Worm (Caenorhabditis elegans) whole organism, L2 larva: ENCODE data around the gene C45E5.1.

Experiments used
- C34F6.9 ChIP-seq: fragments of 150-350 bp; optimal IDR thresholded peaks from 2 replicates; lab custom pipeline; 2014; ENCODE audit warnings: missing biosample characterization, missing genetic modification characterization
- F13H6.1 ChIP-seq: sonication (generic microtip); optimal IDR thresholded peaks from 2 replicates; lab custom pipeline; 2016; ENCODE audit warnings: missing genetic modification characterization, missing compliant biosample characterization
- Y55F3AM.14 ChIP-seq: fragments of 200-800 bp; sonication (Bioruptor generic); optimal IDR thresholded peaks from 2 replicates; lab custom pipeline; 2018; ENCODE audit warnings: mild to moderate bottlenecking, missing genetic modification characterization, missing compliant biosample characterization
- aly-2 ChIP-seq: fragments of 150-350 bp; optimal IDR thresholded peaks from 2 replicates; lab custom pipeline; 2014; ENCODE audit warnings: missing biosample characterization, missing genetic modification characterization
- ama-1 ChIP-seq: fragments of 150-350 bp; optimal IDR thresholded peaks from 2 replicates; lab custom pipeline; 2018; ENCODE audit warnings: inconsistent platforms
- blmp-1 ChIP-seq: sonication (generic microtip); optimal IDR thresholded peaks from 2 replicates; lab custom pipeline; 2017; ENCODE audit warnings: missing genetic modification characterization, mild to moderate bottlenecking, missing compliant biosample characterization, antibody characterized with exemption, moderate library complexity; ENCODE audit not compliant: insufficient read depth
- ceh-16 ChIP-seq: fragments of 150-350 bp; optimal IDR thresholded peaks from 2 replicates; lab custom pipeline; 2014; ENCODE audit warnings: missing biosample characterization, missing genetic modification characterization
- ceh-82 ChIP-seq: fragments of 150-350 bp; optimal IDR thresholded peaks from 2 replicates; lab custom pipeline; 2014; ENCODE audit warnings: missing biosample characterization, missing genetic modification characterization
- crh-2 ChIP-seq: sonication (generic microtip); optimal IDR thresholded peaks from 2 replicates; lab custom pipeline; 2017; ENCODE audit warnings: missing biosample characterization, missing genetic modification characterization
- dmd-4 ChIP-seq: sonication (generic microtip); optimal IDR thresholded peaks from 2 replicates; lab custom pipeline; 2017; ENCODE audit warnings: missing biosample characterization, missing genetic modification characterization
- egl-27 ChIP-seq: sonication (generic microtip); optimal IDR thresholded peaks from 3 replicates; lab custom pipeline; 2017; ENCODE audit warnings: missing biosample characterization, missing genetic modification reagents, missing genetic modification characterization
- elt-1 ChIP-seq: fragments of 150-350 bp; optimal IDR thresholded peaks from 2 replicates; lab custom pipeline; 2014; ENCODE audit warnings: missing biosample characterization, missing genetic modification characterization
- fos-1 ChIP-seq: fragments of 150-350 bp; optimal IDR thresholded peaks from 2 replicates; lab custom pipeline; 2014; ENCODE audit warnings: missing biosample characterization, missing genetic modification characterization
- gmeb-1 ChIP-seq: fragments of 150-350 bp; optimal IDR thresholded peaks from 2 replicates; lab custom pipeline; 2014; ENCODE audit warnings: missing biosample characterization, missing genetic modification characterization
- lin-13 ChIP-seq: fragments of 150-350 bp; optimal IDR thresholded peaks from 2 replicates; lab custom pipeline; 2014; ENCODE audit warnings: missing biosample characterization, missing genetic modification reagents, missing genetic modification characterization
- lin-39 ChIP-seq: fragments of 150-350 bp; optimal IDR thresholded peaks from 2 replicates; lab custom pipeline; 2014; ENCODE audit warnings: missing biosample characterization, missing genetic modification reagents, missing genetic modification characterization
- lsy-2 ChIP-seq, 2 experiments: fragments of 150-350 bp in 1 of 2; sonication (generic microtip) in 1 of 2; optimal IDR thresholded peaks; 2 replicates each; lab custom pipeline; 2014 to 2017; ENCODE audit warnings: missing biosample characterization in 2 of 2, missing genetic modification characterization in 2 of 2
- mab-5 ChIP-seq: fragments of 150-350 bp; optimal IDR thresholded peaks from 2 replicates; lab custom pipeline; 2014; ENCODE audit warnings: missing biosample characterization, missing genetic modification characterization
- mbf-1 ChIP-seq: sonication (generic microtip); optimal IDR thresholded peaks from 2 replicates; lab custom pipeline; 2017; ENCODE audit warnings: missing biosample characterization, missing genetic modification characterization
- mdl-1 ChIP-seq, 2 experiments: fragments of 150-350 bp in 1 of 2; sonication (generic microtip) in 1 of 2; optimal IDR thresholded peaks; 2 replicates each; lab custom pipeline; 2017; ENCODE audit warnings: missing biosample characterization in 2 of 2, missing genetic modification characterization in 2 of 2
- nhr-10 ChIP-seq: sonication (generic microtip); optimal IDR thresholded peaks from 2 replicates; lab custom pipeline; 2017; ENCODE audit warnings: missing biosample characterization, missing genetic modification characterization
- nhr-11 ChIP-seq: fragments of 150-350 bp; optimal IDR thresholded peaks from 2 replicates; lab custom pipeline; 2014; ENCODE audit warnings: missing biosample characterization, missing genetic modification characterization
- nhr-12 ChIP-seq: fragments of 150-350 bp; optimal IDR thresholded peaks from 2 replicates; lab custom pipeline; 2014; ENCODE audit warnings: missing biosample characterization, missing genetic modification characterization
- nhr-129 ChIP-seq: fragments of 150-350 bp; optimal IDR thresholded peaks from 2 replicates; lab custom pipeline; 2014; ENCODE audit warnings: missing biosample characterization, missing genetic modification characterization
- nhr-21 ChIP-seq: fragments of 150-350 bp; optimal IDR thresholded peaks from 2 replicates; lab custom pipeline; 2014; ENCODE audit warnings: missing biosample characterization, missing genetic modification characterization
- nhr-23 ChIP-seq: fragments of 150-350 bp; optimal IDR thresholded peaks from 2 replicates; lab custom pipeline; 2014; ENCODE audit warnings: missing biosample characterization, missing genetic modification reagents, missing genetic modification characterization
- nhr-25 ChIP-seq: fragments of 150-350 bp; sonication (generic microtip); optimal IDR thresholded peaks from 3 replicates; lab custom pipeline; 2014; ENCODE audit warnings: missing biosample characterization, missing genetic modification characterization
- nhr-6 ChIP-seq: fragments of 150-350 bp; optimal IDR thresholded peaks from 2 replicates; lab custom pipeline; 2014; ENCODE audit warnings: missing biosample characterization, missing genetic modification characterization
- nhr-77 ChIP-seq: fragments of 150-350 bp; optimal IDR thresholded peaks from 2 replicates; lab custom pipeline; 2014; ENCODE audit warnings: missing biosample characterization, missing genetic modification characterization
- sem-4 ChIP-seq: fragments of 150-350 bp; optimal IDR thresholded peaks from 2 replicates; lab custom pipeline; 2014; ENCODE audit warnings: missing biosample characterization, missing genetic modification reagents, missing genetic modification characterization
- sma-3 ChIP-seq: sonication (generic microtip); optimal IDR thresholded peaks from 2 replicates; lab custom pipeline; 2016; ENCODE audit warnings: missing genetic modification reagents, missing genetic modification characterization, missing compliant biosample characterization
- sma-9 ChIP-seq, 2 experiments: fragments of 150-350 bp in 1 of 2; sonication (generic microtip) in 1 of 2; optimal IDR thresholded peaks; 2 replicates each; lab custom pipeline; 2014 to 2016; ENCODE audit warnings: missing genetic modification characterization in 2 of 2, mild to moderate bottlenecking in 1 of 2, missing biosample characterization in 1 of 2, missing compliant biosample characterization in 1 of 2, missing genetic modification reagents in 1 of 2, moderate library complexity in 1 of 2
- snpc-4 ChIP-seq: fragments of 150-350 bp; optimal IDR thresholded peaks from 2 replicates; lab custom pipeline; 2014; ENCODE audit warnings: missing biosample characterization, missing genetic modification characterization
- unc-55 ChIP-seq: fragments of 150-350 bp; sonication (generic microtip); optimal IDR thresholded peaks from 3 replicates; lab custom pipeline; 2014; ENCODE audit warnings: missing biosample characterization, missing genetic modification reagents, missing genetic modification characterization
- unc-62 ChIP-seq: fragments of 150-350 bp; optimal IDR thresholded peaks from 2 replicates; lab custom pipeline; 2014; ENCODE audit warnings: missing biosample characterization, missing genetic modification reagents, missing genetic modification characterization
- zag-1 ChIP-seq: fragments of 150-350 bp; optimal IDR thresholded peaks from 2 replicates; lab custom pipeline; 2014; ENCODE audit warnings: missing biosample characterization, missing genetic modification characterization
- ztf-11 ChIP-seq: sonication (generic microtip); optimal IDR thresholded peaks from 2 replicates; lab custom pipeline; 2017; ENCODE audit warnings: missing biosample characterization, missing genetic modification characterization
- ztf-4 ChIP-seq: fragments of 150-350 bp; optimal IDR thresholded peaks from 2 replicates; lab custom pipeline; 2014; ENCODE audit warnings: missing biosample characterization, missing genetic modification characterization

C45E5.1 gene

ce11 chrIV:5749874-5750273 lies 5.7 kb downstream of the C45E5.1 start (continued):
- TF ChIP-seq nhr-129 (tag; lab: Kevin White, UChicago) (peak; percentile 15), C34F6.9 (tag; lab: Kevin White, UChicago) (no peak), blmp-1 (tag; lab: Kevin White, UChicago) (no peak), sma-3 (GFP tag; lab: Kevin White, UChicago) (peak; percentile 11), ceh-16 (tag; lab: Kevin White, UChicago) (peak; percentile 37), ama-1 (lab: Kevin White, UChicago) (no peak), mbf-1 (no peak)

- TF ChIP-seq nhr-11 (no peak), lsy-2 (tag; optimal IDR thresholded peaks at IDR 0.05; lab: Kevin White, UChicago) (no peak), lin-39 (tag; lab: Kevin White, UChicago) (no peak), sem-4 (no peak), aly-2 (tag; lab: Kevin White, UChicago) (no peak), nhr-21 (no peak), C34F6.9 (tag; lab: Kevin White, UChicago) (no peak)
- TF ChIP-seq, all 48 proteins: peak for 0
Observed at ce11 chrIV:5751997-5752396, 7.8 kb downstream of the C45E5.1 start.

- TF ChIP-seq nhr-11 (no peak), nhr-25 (tag; lab: Kevin White, UChicago) (peak; percentile 57), nhr-77 (tag; lab: Kevin White, UChicago) (no peak), nhr-23 (tag; lab: Kevin White, UChicago) (no peak)
Observed at ce11 chrIV:5752704-5753103, 8.5 kb downstream of the C45E5.1 start.

ce11 chrIV:5753253-5753652 lies 9.1 kb downstream of the C45E5.1 start:
- TF ChIP-seq mab-5 (tag; lab: Kevin White, UChicago) (no peak), zag-1 (no peak), mdl-1 (tag; optimal IDR thresholded peaks at IDR 0.05; lab: Kevin White, UChicago) (peak; percentile 17 to 76), lin-39 (tag; lab: Kevin White, UChicago) (no peak), ztf-11 (no peak), sma-9 (GFP tag; optimal IDR thresholded peaks at IDR 0.05; lab: Kevin White, UChicago) (peak; percentile 69), sma-9 (tag; optimal IDR thresholded peaks at IDR 0.05; lab: Kevin White, UChicago) (no peak), C34F6.9 (tag; lab: Kevin White, UChicago) (peak; percentile 47), F13H6.1 (peak; percentile 80), lsy-2 (tag; optimal IDR thresholded peaks at IDR 0.05; lab: Kevin White, UChicago) (peak in 1 of 2 experiments; percentile 45), sma-3 (GFP tag; lab: Kevin White, UChicago) (no peak), unc-62 (GFP tag; lab: Kevin White, UChicago) (no peak), nhr-129 (tag; lab: Kevin White, UChicago) (peak; percentile 73), egl-27 (tag; lab: Kevin White, UChicago) (peak; percentile 46), elt-1 (tag; lab: Kevin White, UChicago) (no peak)

- peak; percentile 91 for TF ChIP-seq sem-4
- TF ChIP-seq ztf-11: no peak
- peak; percentile 79 for TF ChIP-seq unc-55
- TF ChIP-seq fos-1 (tag; lab: Kevin White, UChicago): peak; percentile 60
- peak; percentile 90 for TF ChIP-seq nhr-21
- peak; percentile 81 for TF ChIP-seq egl-27 (tag; lab: Kevin White, UChicago)
- no peak for TF ChIP-seq aly-2 (tag; lab: Kevin White, UChicago)
- TF ChIP-seq sma-3 (GFP tag; lab: Kevin White, UChicago): peak; percentile 81
- TF ChIP-seq ceh-82 (tag; lab: Kevin White, UChicago): no peak
- TF ChIP-seq crh-2 (tag; lab: Kevin White, UChicago): peak; percentile 84
- TF ChIP-seq lin-13 (GFP tag; lab: Kevin White, UChicago): peak; percentile 69
- TF ChIP-seq blmp-1 (tag; lab: Kevin White, UChicago): peak; percentile 65
- peak; percentile 45 to 86 for TF ChIP-seq mdl-1 (tag; optimal IDR thresholded peaks at IDR 0.05; lab: Kevin White, UChicago)
- peak; percentile 13 to 81 for TF ChIP-seq lsy-2 (tag; optimal IDR thresholded peaks at IDR 0.05; lab: Kevin White, UChicago)
- peak; percentile 81 for TF ChIP-seq nhr-129 (tag; lab: Kevin White, UChicago)
- peak; percentile 62 for TF ChIP-seq gmeb-1 (tag; lab: Kevin White, UChicago)
- TF ChIP-seq nhr-25 (tag; lab: Kevin White, UChicago): peak; percentile 71
- TF ChIP-seq ama-1 (lab: Kevin White, UChicago): peak; percentile 33
- peak; percentile 71 for TF ChIP-seq ztf-4 (tag; lab: Kevin White, UChicago)
- peak; percentile 96 for TF ChIP-seq F13H6.1
- TF ChIP-seq nhr-10 (tag; lab: Kevin White, UChicago): no peak
- peak; percentile 23 for TF ChIP-seq Y55F3AM.14 (GFP tag; lab: Kevin White, UChicago)
- no peak for TF ChIP-seq dmd-4 (tag; lab: Kevin White, UChicago)
- peak; percentile 73 for TF ChIP-seq C34F6.9 (tag; lab: Kevin White, UChicago)
- TF ChIP-seq snpc-4 (tag; lab: Kevin White, UChicago): peak; percentile 12
- no peak for TF ChIP-seq unc-62 (GFP tag; lab: Kevin White, UChicago)
- no peak for TF ChIP-seq nhr-12
- TF ChIP-seq sma-9 (GFP tag; optimal IDR thresholded peaks at IDR 0.05; lab: Kevin White, UChicago): peak; percentile 97
- TF ChIP-seq sma-9 (tag; optimal IDR thresholded peaks at IDR 0.05; lab: Kevin White, UChicago): peak; percentile 23
- peak; percentile 81 for TF ChIP-seq nhr-6 (tag; lab: Kevin White, UChicago)
Observed at ce11 chrIV:5753954-5754543, 9.8 kb downstream of the C45E5.1 start.
